Worm (Caenorhabditis elegans) whole organism, midembryonic: ENCODE data around the gene phf-32.
"Not testable (repeated sequence)": the region's sequence is repeated elsewhere in the genome, so short reads cannot be mapped to it uniquely, and the experiment has no call there.

ENCODE experiments used
- T22C8.4 ChIP-seq: fragments of 200-800 bp; sonication (Bioruptor generic); IDR thresholded peaks from 2 replicates; pipeline ENCODE4 v1.3.6; 2022; ENCODE audit warnings: missing genetic modification characterization, missing compliant biosample characterization
- cog-1 ChIP-seq: sonication (generic microtip); optimal IDR thresholded peaks from 2 replicates; lab custom pipeline; 2016; ENCODE audit warnings: missing genetic modification characterization, missing compliant biosample characterization
- flt-1 ChIP-seq: fragments of 200-800 bp; sonication (Bioruptor generic); IDR thresholded peaks from 2 replicates; pipeline ENCODE4 v1.3.6; 2022; ENCODE audit warnings: missing genetic modification characterization, missing compliant biosample characterization
- klf-2 ChIP-seq: fragments of 200-800 bp; sonication (Bioruptor generic); conservative IDR thresholded peaks from 2 replicates; pipeline ENCODE4 v1.3.6; 2022; ENCODE audit warnings: missing genetic modification reagents, missing genetic modification characterization, missing compliant biosample characterization
- med-1 ChIP-seq: sonication (generic microtip); optimal IDR thresholded peaks from 2 replicates; lab custom pipeline; 2017; ENCODE audit warnings: missing genetic modification characterization, mild to moderate bottlenecking, missing compliant biosample characterization, antibody characterized with exemption, missing genetic modification reagents; ENCODE audit not compliant: insufficient read depth
- ref-1 ChIP-seq: fragments of 200-800 bp; sonication (Bioruptor generic); conservative IDR thresholded peaks from 2 replicates; pipeline ENCODE4 v1.3.6; 2022; ENCODE audit warnings: missing genetic modification reagents, missing genetic modification characterization, missing compliant biosample characterization
- tab-1 ChIP-seq: fragments of 200-800 bp; sonication (Bioruptor generic); IDR thresholded peaks from 2 replicates; pipeline ENCODE4 v1.3.6; 2022; ENCODE audit warnings: missing genetic modification characterization, missing compliant biosample characterization
- ztf-23 ChIP-seq: fragments of 200-800 bp; sonication (Bioruptor generic); IDR thresholded peaks from 2 replicates; pipeline ENCODE4 v1.3.6; 2022; ENCODE audit warnings: missing genetic modification reagents, missing genetic modification characterization, missing compliant biosample characterization
- ztf-29 ChIP-seq: fragments of 200-800 bp; sonication (Bioruptor generic); IDR thresholded peaks from 2 replicates; pipeline ENCODE4 v1.3.6; 2022; ENCODE audit warnings: missing genetic modification reagents, missing genetic modification characterization, missing compliant biosample characterization

Gene phf-32

ce11 chrX:12288254-12288653 is 18.4 kb upstream of the phf-32 start, which contains the start of gene C04B4.5:
Gene C04B4.5 (minus strand): TSS chrX:12288354.
- TF ChIP-seq flt-1 (GFP tag; lab: Robert Waterston, UW) (no peak), tab-1 (GFP tag; lab: Robert Waterston, UW) (no peak), ztf-23 (GFP tag; lab: Robert Waterston, UW) (no peak), ztf-29 (GFP tag; lab: Robert Waterston, UW) (no peak), ref-1 (no peak), T22C8.4 (GFP tag; lab: Robert Waterston, UW) (no peak)

- no peak for TF ChIP-seq ztf-29 (GFP tag; lab: Robert Waterston, UW)
- TF ChIP-seq T22C8.4 (GFP tag; lab: Robert Waterston, UW): no peak
- no peak for TF ChIP-seq ref-1
- TF ChIP-seq flt-1 (GFP tag; lab: Robert Waterston, UW): no peak
- no peak for TF ChIP-seq cog-1 (tag; lab: Kevin White, UChicago)
- TF ChIP-seq med-1 (GFP tag; lab: Kevin White, UChicago): no peak
- no peak for TF ChIP-seq klf-2
- no peak for TF ChIP-seq ztf-23 (GFP tag; lab: Robert Waterston, UW)
- no peak for TF ChIP-seq tab-1 (GFP tag; lab: Robert Waterston, UW)
Measured at ce11 chrX:12290539-12290938, 16.1 kb upstream of the phf-32 start, which contains the start of gene C04B4.4. Gene C04B4.4 (plus strand): TSS chrX:12290839.

ce11 chrX:12294263-12294662 is 12.4 kb upstream of the phf-32 start, which contains the start of gene W06D11.1:
Gene W06D11.1 (plus strand): TSS chrX:12294563.
- TF ChIP-seq ztf-23 (GFP tag; lab: Robert Waterston, UW): no peak
- no peak for TF ChIP-seq klf-2
- TF ChIP-seq T22C8.4 (GFP tag; lab: Robert Waterston, UW): no peak
- TF ChIP-seq ref-1: no peak
- TF ChIP-seq cog-1 (tag; lab: Kevin White, UChicago): no peak
- TF ChIP-seq ztf-29 (GFP tag; lab: Robert Waterston, UW): no peak
- TF ChIP-seq tab-1 (GFP tag; lab: Robert Waterston, UW): no peak
- no peak for TF ChIP-seq med-1 (GFP tag; lab: Kevin White, UChicago)
- TF ChIP-seq flt-1 (GFP tag; lab: Robert Waterston, UW): no peak

- no peak for TF ChIP-seq med-1 (GFP tag; lab: Kevin White, UChicago)
- TF ChIP-seq ref-1: no peak
- TF ChIP-seq klf-2: no peak
- TF ChIP-seq tab-1 (GFP tag; lab: Robert Waterston, UW): no peak
- no peak for TF ChIP-seq T22C8.4 (GFP tag; lab: Robert Waterston, UW)
- TF ChIP-seq flt-1 (GFP tag; lab: Robert Waterston, UW): no peak
- no peak for TF ChIP-seq cog-1 (tag; lab: Kevin White, UChicago)
- TF ChIP-seq ztf-29 (GFP tag; lab: Robert Waterston, UW): no peak
- no peak for TF ChIP-seq ztf-23 (GFP tag; lab: Robert Waterston, UW)
Measured at ce11 chrX:12296392-12296791, 10.3 kb upstream of the phf-32 start, which contains the start of gene W06D11.2. Gene W06D11.2 (minus strand): TSS chrX:12296730.

- no peak for TF ChIP-seq cog-1 (tag; lab: Kevin White, UChicago)
- TF ChIP-seq ztf-23 (GFP tag; lab: Robert Waterston, UW): no peak
- no peak for TF ChIP-seq klf-2
- no peak for TF ChIP-seq tab-1 (GFP tag; lab: Robert Waterston, UW)
- TF ChIP-seq ref-1: no peak
- TF ChIP-seq ztf-29 (GFP tag; lab: Robert Waterston, UW): no peak
- TF ChIP-seq T22C8.4 (GFP tag; lab: Robert Waterston, UW): no peak
- no peak for TF ChIP-seq flt-1 (GFP tag; lab: Robert Waterston, UW)
Measured at ce11 chrX:12298324-12298723, 8.3 kb upstream of the phf-32 start, which contains the start of gene W06D11.3. Gene W06D11.3 (plus strand): TSS chrX:12298683.

- TF ChIP-seq med-1 (GFP tag; lab: Kevin White, UChicago) (no peak), ztf-23 (GFP tag; lab: Robert Waterston, UW) (no peak), flt-1 (GFP tag; lab: Robert Waterston, UW) (no peak), klf-2 (no peak), T22C8.4 (GFP tag; lab: Robert Waterston, UW) (no peak), ztf-29 (GFP tag; lab: Robert Waterston, UW) (no peak), ref-1 (no peak), tab-1 (GFP tag; lab: Robert Waterston, UW) (no peak), cog-1 (tag; lab: Kevin White, UChicago) (no peak)
Measured at ce11 chrX:12299834-12300233, 6.8 kb upstream of the phf-32 start, which contains the start of gene W06D11.5. Gene W06D11.5 (plus strand): TSS chrX:12300134.

ce11 chrX:12302755-12303154 is 3.9 kb upstream of the phf-32 start, which contains the start of gene dot-1.3:
Gene dot-1.3 (minus strand): TSS chrX:12302855.
- TF ChIP-seq ref-1; ztf-29 (GFP tag; lab: Robert Waterston, UW); klf-2: not testable (repeated sequence)

- no peak for TF ChIP-seq T22C8.4 (GFP tag; lab: Robert Waterston, UW)
- TF ChIP-seq klf-2: no peak
- no peak for TF ChIP-seq cog-1 (tag; lab: Kevin White, UChicago)
- no peak for TF ChIP-seq med-1 (GFP tag; lab: Kevin White, UChicago)
- TF ChIP-seq ztf-23 (GFP tag; lab: Robert Waterston, UW): no peak
- TF ChIP-seq ref-1: no peak
- no peak for TF ChIP-seq ztf-29 (GFP tag; lab: Robert Waterston, UW)
- TF ChIP-seq flt-1 (GFP tag; lab: Robert Waterston, UW): no peak
- no peak for TF ChIP-seq tab-1 (GFP tag; lab: Robert Waterston, UW)
Measured at ce11 chrX:12304231-12304630, 2.4 kb upstream of the phf-32 start.

ce11 chrX:12308045-12308499 is 1.4 kb downstream of the phf-32 start, which contains the start of gene F17A2.16:
Gene F17A2.16 (plus strand): TSS chrX:12308449.
- TF ChIP-seq T22C8.4 (GFP tag; lab: Robert Waterston, UW); ztf-23 (GFP tag; lab: Robert Waterston, UW); klf-2: not testable (repeated sequence)

- TF ChIP-seq T22C8.4 (GFP tag; lab: Robert Waterston, UW) (no peak), ztf-29 (GFP tag; lab: Robert Waterston, UW) (no peak), cog-1 (tag; lab: Kevin White, UChicago) (no peak), med-1 (GFP tag; lab: Kevin White, UChicago) (no peak), klf-2 (no peak), ztf-23 (GFP tag; lab: Robert Waterston, UW) (no peak), tab-1 (GFP tag; lab: Robert Waterston, UW) (no peak), ref-1 (no peak), flt-1 (GFP tag; lab: Robert Waterston, UW) (no peak)
Measured at ce11 chrX:12313779-12314178, 7.1 kb downstream of the phf-32 start.
